Worm (Caenorhabditis elegans): ENCODE measurements around the gene rnf-121.

The rnf-121 gene

DNA sequence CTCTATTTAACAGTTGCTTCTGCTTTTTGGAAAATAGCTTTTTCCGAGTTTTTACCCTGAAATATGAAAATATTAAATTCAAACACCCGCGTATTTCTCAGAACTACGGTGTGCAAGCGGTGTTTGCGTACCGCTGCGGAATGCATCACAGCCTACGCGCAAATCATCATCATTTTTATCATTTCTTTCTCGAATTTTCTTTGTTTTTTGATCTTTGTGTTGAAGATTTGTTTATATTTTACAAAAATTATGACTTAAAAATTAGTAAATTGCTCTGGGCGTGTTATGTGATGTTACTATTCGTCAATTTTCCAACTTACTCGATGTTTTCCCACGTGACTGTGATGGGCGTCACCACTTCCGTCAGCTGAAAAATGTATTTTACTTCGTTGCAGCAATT lies 19.8 kb downstream of the rnf-121 start (continued):
- TF ChIP-seq tbp1 (GFP tag; optimal IDR thresholded peaks at IDR 0.05) (peak; percentile 38), nfya-2 (GFP tag; IDR thresholded peaks at IDR 0.05) (no peak), nfyb-1 (GFP tag; IDR thresholded peaks at IDR 0.05) (peak; percentile 23; the same call in 1 of the 2 replicates), rpc-1 (optimal IDR thresholded peaks at IDR 0.05) (peak; percentile 4), rpc-1 (tag; optimal IDR thresholded peaks at IDR 0.05) (no peak), Y95B8A.8 (GFP tag; IDR thresholded peaks at IDR 0.05) (no peak), snpc-4 (GFP tag; optimal IDR thresholded peaks at IDR 0.05) (no peak), snpc-4 (tag; optimal IDR thresholded peaks at IDR 0.05) (peak in 3 of 4 experiments; percentile 7 to 39 (median 12)), let-607 (tag; optimal IDR thresholded peaks at IDR 0.05) (no peak), ZK185.1 (tag; optimal IDR thresholded peaks at IDR 0.05; ENCODE audit: poor library complexity, severe bottlenecking) (peak; percentile 33), lin-35 (GFP tag; optimal IDR thresholded peaks at IDR 0.05) (peak in 2 of 3 experiments; percentile 17 to 94), Y53G8AR.9 (GFP tag; conservative IDR thresholded peaks at IDR 0.05) (no peak), lir-1 (GFP tag; conservative IDR thresholded peaks at IDR 0.05) (no peak), madf-3 (GFP tag; IDR thresholded peaks at IDR 0.05) (no peak), F33H1.4 (GFP tag; IDR thresholded peaks at IDR 0.05) (peak; percentile 32; the same call in 1 of the 2 replicates), mcd-1 (GFP tag; IDR thresholded peaks at IDR 0.05) (peak; percentile 62), lsy-27 (tag; optimal IDR thresholded peaks at IDR 0.05; ENCODE audit: borderline replicate concordance, insufficient read depth) (no peak), Y56A3A.18 (GFP tag; IDR thresholded peaks at IDR 0.05) (no peak), B0035.1 (tag; optimal IDR thresholded peaks at IDR 0.05) (no peak), lin-40 (tag; optimal IDR thresholded peaks at IDR 0.05) (peak; percentile 41), ceh-58 (GFP tag; IDR thresholded peaks at IDR 0.05) (no peak), K12H6.12 (tag; optimal IDR thresholded peaks at IDR 0.05) (peak; percentile 28)

DNA sequence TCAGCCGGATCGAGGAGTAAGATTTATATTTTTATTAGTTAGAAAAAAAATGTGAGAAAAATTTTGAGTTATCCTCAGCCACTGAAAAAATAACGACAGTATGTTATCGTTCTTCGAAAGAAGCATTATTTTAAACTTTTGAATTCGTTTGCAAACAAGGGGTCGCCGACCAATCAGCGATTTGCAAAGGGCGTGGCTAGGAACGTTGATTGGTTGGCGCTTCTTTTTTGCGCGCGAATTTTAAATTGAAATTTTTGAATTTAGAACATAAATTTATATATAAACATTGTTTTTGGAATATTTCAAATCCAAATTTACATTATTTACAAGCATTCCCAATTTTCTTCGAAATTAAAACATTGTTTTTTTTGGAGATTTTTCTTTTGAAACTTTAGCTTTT lies 27.6 kb downstream of the rnf-121 start:
- 0 out of 2 replicates have a peak, but pooled peaks have one; percentile 40 for TF ChIP-seq nfyb-1 (GFP tag; IDR thresholded peaks at IDR 0.05)
- TF ChIP-seq akir-1 (GFP tag; optimal IDR thresholded peaks at IDR 0.05), result no peak

DNA sequence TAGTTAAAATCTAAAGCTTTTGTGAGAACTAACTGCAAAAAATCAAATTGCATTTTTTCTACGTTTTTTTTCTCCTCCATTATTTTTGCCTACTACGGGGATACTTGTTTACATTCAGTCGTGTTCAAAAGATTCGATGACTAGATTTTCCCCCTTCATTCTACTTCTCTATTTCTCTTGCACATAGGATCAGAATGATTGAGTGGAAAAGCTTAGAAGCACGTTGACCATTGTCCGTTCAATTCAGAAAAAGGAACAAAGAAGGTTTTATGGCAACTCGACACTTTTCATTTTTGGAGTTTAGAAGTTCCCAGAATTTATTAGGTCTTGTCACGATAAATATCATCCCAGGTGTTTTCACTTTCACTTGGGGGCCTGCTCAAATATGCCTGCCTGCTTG lies 33.6 kb downstream of the rnf-121 start:
- TF ChIP-seq aptf-3 (GFP tag; IDR thresholded peaks at IDR 0.05), result no peak
- no peak for TF ChIP-seq K11D2.4 (GFP tag; IDR thresholded peaks at IDR 0.05)
- no peak for TF ChIP-seq zim-3 (tag; optimal IDR thresholded peaks at IDR 0.05)
- no peak for TF ChIP-seq F39B2.1 (GFP tag; IDR thresholded peaks at IDR 0.05)
- TF ChIP-seq F52B5.7 (tag; optimal IDR thresholded peaks at IDR 0.05), result no peak
- no peak for TF ChIP-seq nhr-179 (tag; optimal IDR thresholded peaks at IDR 0.05)
- no peak for TF ChIP-seq nfya-1 (tag; optimal IDR thresholded peaks at IDR 0.05; ENCODE audit: borderline replicate concordance, insufficient read depth)
- TF ChIP-seq dpl-1 (GFP tag; optimal IDR thresholded peaks at IDR 0.05), result no peak
- TF ChIP-seq K12H6.12 (tag; optimal IDR thresholded peaks at IDR 0.05), result no peak
- no peak for TF ChIP-seq ccch-3 (GFP tag; optimal IDR thresholded peaks at IDR 0.05)
- no peak for TF ChIP-seq nhr-27 (tag; optimal IDR thresholded peaks at IDR 0.05)
- TF ChIP-seq ZK185.1 (tag; optimal IDR thresholded peaks at IDR 0.05; ENCODE audit: poor library complexity, severe bottlenecking), result no peak
- TF ChIP-seq attf-5 (GFP tag; optimal IDR thresholded peaks at IDR 0.05), result no peak
- no peak for TF ChIP-seq F49E8.2 (tag; optimal IDR thresholded peaks at IDR 0.05; ENCODE audit: insufficient read depth)
- no peak for TF ChIP-seq him-1 (tag; optimal IDR thresholded peaks at IDR 0.05)
- no peak for TF ChIP-seq lag-1 (GFP tag; IDR thresholded peaks at IDR 0.05)
- TF ChIP-seq ztf-26 (tag; optimal IDR thresholded peaks at IDR 0.05), result no peak

All from whole organism, young adult.